Worm (Caenorhabditis elegans) whole organism, L4/young adult: Measurements from ENCODE around the gene D1054.8.

Experiments used
- W03F9.2 ChIP-seq: fragments of 150-350 bp; optimal IDR thresholded peaks from 2 replicates; lab custom pipeline; 2014; ENCODE audit warnings: missing biosample characterization, missing genetic modification characterization
- dao-5 ChIP-seq: sonication (generic microtip); optimal IDR thresholded peaks from 2 replicates; lab custom pipeline; 2016; ENCODE audit warnings: missing genotype, missing genetic modification characterization, moderate library complexity, missing compliant biosample characterization
- him-1 ChIP-seq: sonication (generic microtip); optimal IDR thresholded peaks from 2 replicates; lab custom pipeline; 2016; ENCODE audit warnings: missing genotype, missing genetic modification reagents, missing genetic modification characterization, missing compliant biosample characterization

Gene D1054.8

ce11 chrV:10784011-10784410 is at the start of gene D1054.8:
Gene D1054.8 (plus strand): TSS chrV:10784311.
- TF ChIP-seq dao-5 (tag; lab: Kevin White, UChicago), result no peak
- TF ChIP-seq him-1 (tag; lab: Kevin White, UChicago), result no peak
- TF ChIP-seq W03F9.2 (tag; lab: Kevin White, UChicago), result no peak

- TF ChIP-seq him-1 (tag; lab: Kevin White, UChicago) (peak; percentile 22), W03F9.2 (tag; lab: Kevin White, UChicago) (peak; percentile 86), dao-5 (tag; lab: Kevin White, UChicago) (no peak)
These were observed 47.4 kb upstream of the D1054.8 start, which contains the start of the genes mre-11 and wdr-5.3 for ce11 chrV:10736756-10737155. Gene mre-11 (minus strand): TSS chrV:10736868. Gene wdr-5.3 (plus strand): TSS chrV:10737116.

- no peak for TF ChIP-seq dao-5 (tag; lab: Kevin White, UChicago)
- no peak for TF ChIP-seq W03F9.2 (tag; lab: Kevin White, UChicago)
- TF ChIP-seq him-1 (tag; lab: Kevin White, UChicago), result no peak
These were observed 42.8 kb upstream of the D1054.8 start, which contains the start of gene ZC302.3 for ce11 chrV:10741357-10741756. Gene ZC302.3 (minus strand): TSS chrV:10741457.

- TF ChIP-seq him-1 (tag; lab: Kevin White, UChicago), result no peak
- TF ChIP-seq dao-5 (tag; lab: Kevin White, UChicago), result no peak
- TF ChIP-seq W03F9.2 (tag; lab: Kevin White, UChicago), result no peak
These were observed 40.5 kb upstream of the D1054.8 start, which contains the start of gene srj-22 for ce11 chrV:10743649-10744048. Gene srj-22 (minus strand): TSS chrV:10743749.

ce11 chrV:10745034-10745433 is 39.1 kb upstream of the D1054.8 start, which contains the start of gene srj-21:
Gene srj-21 (plus strand): TSS chrV:10745334.
- TF ChIP-seq dao-5 (tag; lab: Kevin White, UChicago) (no peak), him-1 (tag; lab: Kevin White, UChicago) (no peak)

- TF ChIP-seq W03F9.2 (tag; lab: Kevin White, UChicago), result no peak
- TF ChIP-seq dao-5 (tag; lab: Kevin White, UChicago), result no peak
- no peak for TF ChIP-seq him-1 (tag; lab: Kevin White, UChicago)
These were observed 36.7 kb upstream of the D1054.8 start, which contains the start of the genes selt-1.2 and F28H7.2 for ce11 chrV:10747263-10747951. Gene selt-1.2 (minus strand): TSS chrV:10747363. Gene F28H7.2 (plus strand): TSS chrV:10747901.

ce11 chrV:10750630-10751029 is 33.5 kb upstream of the D1054.8 start, which contains the start of gene F28H7.3:
Gene F28H7.3 (minus strand): TSS chrV:10750788.
- TF ChIP-seq dao-5 (tag; lab: Kevin White, UChicago) (no peak), him-1 (tag; lab: Kevin White, UChicago) (no peak), W03F9.2 (tag; lab: Kevin White, UChicago) (no peak)

ce11 chrV:10754050-10754449 is 30.1 kb upstream of the D1054.8 start, which contains the start of gene F28H7.7:
Gene F28H7.7 (minus strand): TSS chrV:10754150.
- TF ChIP-seq W03F9.2 (tag; lab: Kevin White, UChicago) (no peak), dao-5 (tag; lab: Kevin White, UChicago) (no peak), him-1 (tag; lab: Kevin White, UChicago) (no peak)

ce11 chrV:10756698-10757097 is 27.4 kb upstream of the D1054.8 start, which contains the start of gene irld-6:
Gene irld-6 (minus strand): TSS chrV:10756798.
- no peak for TF ChIP-seq W03F9.2 (tag; lab: Kevin White, UChicago)
- no peak for TF ChIP-seq dao-5 (tag; lab: Kevin White, UChicago)
- no peak for TF ChIP-seq him-1 (tag; lab: Kevin White, UChicago)

- no peak for TF ChIP-seq W03F9.2 (tag; lab: Kevin White, UChicago)
- no peak for TF ChIP-seq him-1 (tag; lab: Kevin White, UChicago)
- no peak for TF ChIP-seq dao-5 (tag; lab: Kevin White, UChicago)
These were observed 27.0 kb upstream of the D1054.8 start for ce11 chrV:10757128-10757527.

ce11 chrV:10758658-10759057 is 25.5 kb upstream of the D1054.8 start, which contains the start of gene F28H7.8:
Gene F28H7.8 (plus strand): TSS chrV:10758958.
- TF ChIP-seq W03F9.2 (tag; lab: Kevin White, UChicago) (no peak), him-1 (tag; lab: Kevin White, UChicago) (no peak), dao-5 (tag; lab: Kevin White, UChicago) (no peak)

- TF ChIP-seq W03F9.2 (tag; lab: Kevin White, UChicago) (no peak), him-1 (tag; lab: Kevin White, UChicago) (no peak), dao-5 (tag; lab: Kevin White, UChicago) (no peak)
These were observed 23.3 kb upstream of the D1054.8 start for ce11 chrV:10760839-10761238.

ce11 chrV:10762695-10763094 is 21.4 kb upstream of the D1054.8 start, which contains the start of gene sre-6:
Gene sre-6 (minus strand): TSS chrV:10762795.
- no peak for TF ChIP-seq W03F9.2 (tag; lab: Kevin White, UChicago)
- no peak for TF ChIP-seq dao-5 (tag; lab: Kevin White, UChicago)
- TF ChIP-seq him-1 (tag; lab: Kevin White, UChicago), result no peak
